Fruit fly (Drosophila melanogaster) whole organism, wandering third instar larva: Measurements from ENCODE around the gene CG1965.

ENCODE experiments used
- Abd-B ChIP-seq: fragments of >200 bp; optimal IDR thresholded peaks from 2 replicates; lab custom pipeline; 2017; ENCODE audit warnings: missing biosample characterization, missing genetic modification characterization
- Jra ChIP-seq: sonication (Bioruptor generic); optimal IDR thresholded peaks from 2 replicates; lab custom pipeline; 2016; ENCODE audit warnings: missing biosample characterization, missing genetic modification characterization
- N ChIP-seq: fragments of >200 bp; optimal IDR thresholded peaks from 2 replicates; lab custom pipeline; 2018; ENCODE audit warnings: missing biosample characterization, missing external identifiers, missing genetic modification characterization
- Sp1 ChIP-seq: fragments of 200-800 bp; sonication (Bioruptor generic); optimal IDR thresholded peaks from 3 replicates; lab custom pipeline; 2019; ENCODE audit warnings: missing biosample characterization, mild to moderate bottlenecking, missing genetic modification characterization, moderate library complexity
- jim ChIP-seq: fragments of 175-275, 200-325 bp; sonication (Bioruptor generic); optimal IDR thresholded peaks from 2 replicates; lab custom pipeline; 2016; ENCODE audit warnings: missing biosample characterization, mild to moderate bottlenecking, missing genetic modification characterization
- pan ChIP-seq: fragments of >200 bp; optimal IDR thresholded peaks from 2 replicates; lab custom pipeline; 2017
- psq ChIP-seq: fragments of 200-800 bp; sonication (Bioruptor generic); optimal IDR thresholded peaks from 3 replicates; lab custom pipeline; 2017; ENCODE audit warnings: missing biosample characterization, mild to moderate bottlenecking, missing genetic modification characterization, moderate library complexity
- sv ChIP-seq: fragments of 200-800 bp; sonication (Bioruptor generic); optimal IDR thresholded peaks from 3 replicates; lab custom pipeline; 2016; ENCODE audit warnings: missing biosample characterization, missing genetic modification characterization

DNA sequence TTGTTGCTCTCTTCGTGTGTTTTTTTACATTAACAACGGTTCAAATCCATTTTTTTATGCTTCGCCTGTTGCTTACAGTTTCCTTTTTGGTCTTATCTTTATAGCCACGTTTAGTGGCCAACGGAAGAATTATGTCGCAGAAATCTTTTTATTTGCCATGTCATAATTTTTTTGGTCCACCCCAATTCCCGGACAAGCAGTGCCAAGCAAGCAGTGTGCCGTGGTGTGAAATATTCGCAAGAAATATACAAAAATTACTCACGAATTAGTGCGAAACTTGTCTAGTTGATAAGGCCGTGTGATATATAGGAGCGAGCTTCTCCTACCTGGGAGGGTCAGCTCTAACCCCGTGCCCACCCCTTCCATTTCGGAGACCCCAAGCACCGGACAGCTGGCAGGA lies 26.3 kb upstream of the CG1965 start:
- no peak for TF ChIP-seq N (GFP tag; lab: Kevin White, UChicago)
- no peak for TF ChIP-seq pan (lab: Kevin White, UChicago)
- TF ChIP-seq jim (GFP tag; lab: Kevin White, UChicago), result no peak
- TF ChIP-seq Jra (GFP tag; lab: Kevin White, UChicago), result no peak
- TF ChIP-seq psq (GFP tag; lab: Kevin White, UChicago), result no peak
- no peak for TF ChIP-seq Sp1 (GFP tag; lab: Kevin White, UChicago)
- no peak for TF ChIP-seq sv (GFP tag; lab: Kevin White, UChicago)
- TF ChIP-seq Abd-B (GFP tag; lab: Kevin White, UChicago), result no peak
